Fruit fly (Drosophila melanogaster): ENCODE data around the gene CG1924.
A peak's percentile ranks its signal among the peaks of the same experiment; 100 is the strongest.

Gene CG1924

DNA sequence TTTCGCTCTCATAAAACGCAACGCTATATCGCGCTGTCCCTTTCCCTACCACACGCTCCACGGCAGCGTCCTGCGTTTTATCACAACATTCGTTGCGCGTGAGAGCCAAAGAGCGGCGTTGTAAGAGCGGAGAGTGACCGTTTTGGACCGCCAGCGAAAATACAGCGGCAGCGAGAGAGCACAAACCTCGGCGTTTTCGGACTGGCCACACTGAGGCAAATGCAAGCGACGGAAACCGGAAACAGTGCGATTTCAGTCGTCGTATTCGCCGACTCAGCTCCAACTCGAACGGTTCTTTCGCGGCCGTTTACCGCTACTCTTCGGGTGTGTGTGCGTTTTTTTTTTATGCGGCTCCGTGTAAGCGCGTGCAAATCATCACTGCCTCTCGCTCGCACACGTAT lies 25.1 kb upstream of the CG1924 start (continued):
- peak; percentile 79 for TF ChIP-seq CG3407 (GFP tag; optimal IDR thresholded peaks at IDR 0.05)
- TF ChIP-seq CG7357 (GFP tag; IDR thresholded peaks at IDR 0.05): no peak
- peak; percentile 54 for TF ChIP-seq lilli (GFP tag; optimal IDR thresholded peaks at IDR 0.05)
- peak; percentile 32 to 59 for TF ChIP-seq chif (GFP tag; optimal IDR thresholded peaks at IDR 0.05)
- TF ChIP-seq stc (GFP tag; IDR thresholded peaks at IDR 0.05): peak; percentile 73
- peak; percentile 61 for TF ChIP-seq NK7.1 (GFP tag; optimal IDR thresholded peaks at IDR 0.05)
- TF ChIP-seq pros (GFP tag; optimal IDR thresholded peaks at IDR 0.05): peak; percentile 44
- TF ChIP-seq crp (GFP tag; optimal IDR thresholded peaks at IDR 0.05): peak in 1 of 2 experiments; percentile 33
- peak; percentile 51 for TF ChIP-seq Max (GFP tag; optimal IDR thresholded peaks at IDR 0.05)
- no peak for TF ChIP-seq mld (GFP tag; IDR thresholded peaks at IDR 0.05; ENCODE audit: partially characterized antibody)
- TF ChIP-seq CG16815 (GFP tag; optimal IDR thresholded peaks at IDR 0.05): no peak
- TF ChIP-seq YL-1 (GFP tag; optimal IDR thresholded peaks at IDR 0.05): peak; percentile 67
- peak; percentile 57; the same call in 1 of the 2 replicates for TF ChIP-seq ranshi (GFP tag; IDR thresholded peaks at IDR 0.05)
- no peak for TF ChIP-seq Tbp (GFP tag; optimal IDR thresholded peaks at IDR 0.05)
- peak; percentile 12 to 67 for TF ChIP-seq dpn (GFP tag; optimal IDR thresholded peaks at IDR 0.05)
- TF ChIP-seq vnd (GFP tag; IDR thresholded peaks at IDR 0.05; ENCODE audit: partially characterized antibody): no peak
- peak; percentile 48 for TF ChIP-seq zf30C (GFP tag; optimal IDR thresholded peaks at IDR 0.05)
- no peak for TF ChIP-seq Gsc (GFP tag; IDR thresholded peaks at IDR 0.05)
- TF ChIP-seq CG17802 (tag; optimal IDR thresholded peaks at IDR 0.05): peak; percentile 17
- TF ChIP-seq CG32532 (GFP tag; IDR thresholded peaks at IDR 0.05): peak; percentile 77; the same call in 1 of the 2 replicates
- peak; percentile 30 for TF ChIP-seq CG12155 (GFP tag; optimal IDR thresholded peaks at IDR 0.05)
- TF ChIP-seq fd3F (GFP tag; optimal IDR thresholded peaks at IDR 0.05): peak; percentile 12
- TF ChIP-seq ems (GFP tag; optimal IDR thresholded peaks at IDR 0.05): peak; percentile 49
- TF ChIP-seq CG3281 (GFP tag; optimal IDR thresholded peaks at IDR 0.05): peak; percentile 78
- no peak for TF ChIP-seq pnt (GFP tag; optimal IDR thresholded peaks at IDR 0.05)
- peak; percentile 82 for TF ChIP-seq nom (GFP tag; optimal IDR thresholded peaks at IDR 0.05)
- TF ChIP-seq MTF-1 (GFP tag; optimal IDR thresholded peaks at IDR 0.05; ENCODE audit: borderline replicate concordance): peak; percentile 79
- TF ChIP-seq CG10959 (GFP tag; IDR thresholded peaks at IDR 0.05): 0 out of 2 replicates have a peak, but pooled peaks have one; percentile 50
- TF ChIP-seq Xrp1 (GFP tag; IDR thresholded peaks at IDR 0.05): no peak
- peak; percentile 62 for TF ChIP-seq CG11504 (tag; optimal IDR thresholded peaks at IDR 0.05)
- TF ChIP-seq Bdp1 (GFP tag; optimal IDR thresholded peaks at IDR 0.05): peak; percentile 56
- TF ChIP-seq CG1024 (GFP tag; IDR thresholded peaks at IDR 0.05): peak; percentile 80; the same call in 1 of the 2 replicates
- no peak for TF ChIP-seq Sin3A (optimal IDR thresholded peaks at IDR 0.05)
- peak; percentile 53; the same call in 1 of the 2 replicates for TF ChIP-seq CG4360 (GFP tag; IDR thresholded peaks at IDR 0.05)
- TF ChIP-seq dati (GFP tag; IDR thresholded peaks at IDR 0.05): 0 out of 2 replicates have a peak, but pooled peaks have one; percentile 20
- no peak for TF ChIP-seq Dip3 (GFP tag; optimal IDR thresholded peaks at IDR 0.05)
- no peak for TF ChIP-seq Dip2 (GFP tag; IDR thresholded peaks at IDR 0.05)
- TF ChIP-seq Spps (tag; optimal IDR thresholded peaks at IDR 0.05): no peak
- peak; percentile 68 for TF ChIP-seq Nf-YA (GFP tag; IDR thresholded peaks at IDR 0.05)
- no peak; the same call in 1 of the 2 replicates for TF ChIP-seq crol (GFP tag; IDR thresholded peaks at IDR 0.05)
- TF ChIP-seq eyg (GFP tag; optimal IDR thresholded peaks at IDR 0.05): peak; percentile 54
- TF ChIP-seq CG16779 (GFP tag; IDR thresholded peaks at IDR 0.05): no peak
- peak; percentile 1 for TF ChIP-seq CG13123 (GFP tag; optimal IDR thresholded peaks at IDR 0.05)
- TF ChIP-seq sisA (GFP tag; IDR thresholded peaks at IDR 0.05): no peak
- peak; percentile 53; the same call in 1 of the 2 replicates for TF ChIP-seq Bgb (GFP tag; IDR thresholded peaks at IDR 0.05; ENCODE audit: partially characterized antibody)
- peak; percentile 33; the same call in 1 of the 2 replicates for TF ChIP-seq gsb (GFP tag; IDR thresholded peaks at IDR 0.05)
- peak; percentile 48; the same call in 1 of the 3 replicates for TF ChIP-seq Optix (GFP tag; IDR thresholded peaks at IDR 0.05)
- TF ChIP-seq Adf1 (GFP tag; IDR thresholded peaks at IDR 0.05): peak; percentile 64
- TF ChIP-seq Ptx1 (GFP tag; IDR thresholded peaks at IDR 0.05): peak; percentile 32; the same call in 1 of the 2 replicates
- TF ChIP-seq CG13296 (GFP tag; optimal IDR thresholded peaks at IDR 0.05): peak; percentile 75
- TF ChIP-seq CG34376 (GFP tag; optimal IDR thresholded peaks at IDR 0.05): peak; percentile 81

All from whole organism, embryonic.